Worm (Caenorhabditis elegans): ENCODE results near the gene irld-56.

Gene irld-56

ce11 chrIV:14032620-14033501 lies 13.1 kb upstream of the irld-56 start (continued):
- TF ChIP-seq lin-35 (GFP tag; optimal IDR thresholded peaks at IDR 0.05): peak in 1 of 3 experiments; percentile 73
- no peak for TF ChIP-seq ztf-22 (GFP tag; optimal IDR thresholded peaks at IDR 0.05)
- no peak for TF ChIP-seq madf-6 (GFP tag; IDR thresholded peaks at IDR 0.05)
- TF ChIP-seq chd-7 (tag; optimal IDR thresholded peaks at IDR 0.05): peak; percentile 78
- TF ChIP-seq xnd-1 (tag; optimal IDR thresholded peaks at IDR 0.05): no peak
- TF ChIP-seq pbrm-1 (GFP tag; IDR thresholded peaks at IDR 0.05): 0 out of 2 replicates have a peak, but pooled peaks have one; percentile 62
- TF ChIP-seq ekl-4 (GFP tag; IDR thresholded peaks at IDR 0.05): peak; percentile 94
- no peak for TF ChIP-seq nhr-80 (tag; optimal IDR thresholded peaks at IDR 0.05)
- peak; percentile 89 for TF ChIP-seq lin-40 (tag; optimal IDR thresholded peaks at IDR 0.05)
- TF ChIP-seq hrde-1 (tag; optimal IDR thresholded peaks at IDR 0.05; ENCODE audit: borderline replicate concordance): no peak
- peak; percentile 71 for TF ChIP-seq mcd-1 (GFP tag; IDR thresholded peaks at IDR 0.05)
- no peak for TF ChIP-seq cebp-1 (GFP tag; IDR thresholded peaks at IDR 0.05)
- peak; percentile 66 for TF ChIP-seq cebp-1 (tag; optimal IDR thresholded peaks at IDR 0.05)
- TF ChIP-seq F39B2.1 (GFP tag; IDR thresholded peaks at IDR 0.05): no peak
- TF ChIP-seq let-526 (GFP tag; IDR thresholded peaks at IDR 0.05): no peak
- peak; percentile 47 for TF ChIP-seq snpc-4 (GFP tag; optimal IDR thresholded peaks at IDR 0.05)
- peak in 3 of 4 experiments; percentile 48 to 72 (median 61) for TF ChIP-seq snpc-4 (tag; optimal IDR thresholded peaks at IDR 0.05)
- no peak for TF ChIP-seq bed-2 (GFP tag; IDR thresholded peaks at IDR 0.05)
- no peak for TF ChIP-seq lsy-27 (tag; optimal IDR thresholded peaks at IDR 0.05; ENCODE audit: borderline replicate concordance, insufficient read depth)
- TF ChIP-seq F37B4.10 (GFP tag; IDR thresholded peaks at IDR 0.05): no peak
- peak; percentile 57 for TF ChIP-seq somi-1 (GFP tag; optimal IDR thresholded peaks at IDR 0.05)
- no peak for TF ChIP-seq ztf-6 (GFP tag; IDR thresholded peaks at IDR 0.05)
- TF ChIP-seq tbx-9 (tag; optimal IDR thresholded peaks at IDR 0.05; ENCODE audit: borderline replicate concordance): no peak
- TF ChIP-seq atf-7 (tag; optimal IDR thresholded peaks at IDR 0.05): peak; percentile 74
- peak; percentile 96 for TF ChIP-seq hsf-1 (GFP tag; IDR thresholded peaks at IDR 0.05)
- TF ChIP-seq ceh-100 (GFP tag; IDR thresholded peaks at IDR 0.05): peak; percentile 28; the same call in 1 of the 2 replicates
- peak; percentile 15; the same call in 1 of the 2 replicates for TF ChIP-seq sea-2 (GFP tag; IDR thresholded peaks at IDR 0.05)
- no peak for TF ChIP-seq egrh-3 (GFP tag; IDR thresholded peaks at IDR 0.05)
- TF ChIP-seq ZK185.1 (tag; optimal IDR thresholded peaks at IDR 0.05; ENCODE audit: poor library complexity, severe bottlenecking): peak; percentile 58
- TF ChIP-seq mxl-1 (tag; optimal IDR thresholded peaks at IDR 0.05): no peak
- peak; percentile 58 for TF ChIP-seq K12H6.12 (tag; optimal IDR thresholded peaks at IDR 0.05)
- TF ChIP-seq Y53F4B.3 (GFP tag; IDR thresholded peaks at IDR 0.05): no peak
- TF ChIP-seq nfya-1 (tag; optimal IDR thresholded peaks at IDR 0.05; ENCODE audit: borderline replicate concordance, insufficient read depth): no peak
- TF ChIP-seq aptf-2 (GFP tag; conservative IDR thresholded peaks at IDR 0.05): 0 out of 2 replicates have a peak, but pooled peaks have one; percentile 28
- TF ChIP-seq let-607 (tag; optimal IDR thresholded peaks at IDR 0.05): peak in 1 of 2 experiments; percentile 57
- TF ChIP-seq rpc-1 (optimal IDR thresholded peaks at IDR 0.05): peak; percentile 10
- TF ChIP-seq rpc-1 (tag; optimal IDR thresholded peaks at IDR 0.05): no peak
- TF ChIP-seq F22D6.2 (tag; optimal IDR thresholded peaks at IDR 0.05): no peak
- TF ChIP-seq nfyb-1 (GFP tag; IDR thresholded peaks at IDR 0.05): peak; percentile 89
- TF ChIP-seq bed-1 (GFP tag; IDR thresholded peaks at IDR 0.05): 0 out of 2 replicates have a peak, but pooled peaks have one; percentile 32
- TF ChIP-seq gei-17 (GFP tag; optimal IDR thresholded peaks at IDR 0.05): peak; percentile 57
- TF ChIP-seq B0336.3 (GFP tag; IDR thresholded peaks at IDR 0.05): peak; percentile 61
- no peak for TF ChIP-seq sdz-38 (tag; optimal IDR thresholded peaks at IDR 0.05)
- no peak for TF ChIP-seq egl-44 (GFP tag; IDR thresholded peaks at IDR 0.05)
- TF ChIP-seq ceh-27 (GFP tag; optimal IDR thresholded peaks at IDR 0.05): peak; percentile 53
- peak; percentile 2 for TF ChIP-seq tbp1 (GFP tag; optimal IDR thresholded peaks at IDR 0.05)

Measured in whole organism, young adult.